Fruit fly (Drosophila melanogaster) whole organism, wandering third instar larva: ENCODE data around the gene CG14302.
A peak's percentile ranks its signal among the peaks of the same experiment; 100 is the strongest.

Experiments
- Abd-B ChIP-seq: fragments of >200 bp; optimal IDR thresholded peaks from 2 replicates; lab custom pipeline; 2017; ENCODE audit warnings: missing biosample characterization, missing genetic modification characterization
- CG32264 ChIP-seq: fragments of 200-800 bp; sonication (Bioruptor generic); optimal IDR thresholded peaks from 2 replicates; lab custom pipeline; 2016; ENCODE audit warnings: missing biosample characterization, missing genetic modification characterization
- CG9705 ChIP-seq: fragments of 200-800 bp; sonication (Bioruptor generic); optimal IDR thresholded peaks from 2 replicates; lab custom pipeline; 2018; ENCODE audit warnings: missing biosample characterization, mild to moderate bottlenecking, missing genetic modification characterization
- CrebA ChIP-seq: fragments of 200-800 bp; sonication (Bioruptor generic); optimal IDR thresholded peaks from 2 replicates; lab custom pipeline; 2016; ENCODE audit warnings: missing biosample characterization, mild to moderate bottlenecking, missing genetic modification characterization, borderline replicate concordance
- Dif ChIP-seq: fragments of 200-275, 200-300 bp; sonication (Bioruptor generic); optimal IDR thresholded peaks from 2 replicates; lab custom pipeline; 2018; ENCODE audit warnings: missing biosample characterization, missing genetic modification characterization; ENCODE audit not compliant: partially characterized antibody
- GATAd ChIP-seq: sonication (Bioruptor generic); optimal IDR thresholded peaks from 2 replicates; lab custom pipeline; 2016; ENCODE audit warnings: missing biosample characterization, missing genetic modification characterization
- HLH106 ChIP-seq: fragments of 200-800 bp; optimal IDR thresholded peaks from 3 replicates; lab custom pipeline; 2019; ENCODE audit warnings: missing biosample characterization, mild to moderate bottlenecking, missing genetic modification characterization, moderate library complexity
- Hnf4 ChIP-seq: fragments of 200-800 bp; sonication (Bioruptor generic); optimal IDR thresholded peaks from 2 replicates; lab custom pipeline; 2016; ENCODE audit warnings: missing biosample characterization, mild to moderate bottlenecking, missing genetic modification characterization
- Hr83 ChIP-seq: fragments of 200-300 bp; sonication (Bioruptor generic); optimal IDR thresholded peaks from 2 replicates; lab custom pipeline; 2016; ENCODE audit warnings: missing biosample characterization, mild to moderate bottlenecking, missing genetic modification characterization, moderate library complexity; ENCODE audit not compliant: poor library complexity, severe bottlenecking
- Jra ChIP-seq: sonication (Bioruptor generic); optimal IDR thresholded peaks from 2 replicates; lab custom pipeline; 2016; ENCODE audit warnings: missing biosample characterization, missing genetic modification characterization
- Myc ChIP-seq: fragments of >200 bp; optimal IDR thresholded peaks from 2 replicates; lab custom pipeline; 2017
- N ChIP-seq: fragments of >200 bp; optimal IDR thresholded peaks from 2 replicates; lab custom pipeline; 2018; ENCODE audit warnings: missing biosample characterization, missing external identifiers, missing genetic modification characterization
- OdsH ChIP-seq: fragments of 200-800 bp; sonication (Bioruptor generic); optimal IDR thresholded peaks from 2 replicates; lab custom pipeline; 2016; ENCODE audit warnings: missing biosample characterization, mild to moderate bottlenecking, missing genetic modification characterization
- Rel ChIP-seq, 2 experiments: fragments of 200-800 bp; sonication (Bioruptor generic) in 1 of 2; optimal IDR thresholded peaks; 2 replicates in 1 of 2; 3 replicates in 1 of 2; lab custom pipeline; 2016 to 2019; ENCODE audit warnings: mild to moderate bottlenecking in 2 of 2, missing biosample characterization in 2 of 2, missing genetic modification characterization in 2 of 2, moderate library complexity in 1 of 2
- Sp1 ChIP-seq: fragments of 200-800 bp; sonication (Bioruptor generic); optimal IDR thresholded peaks from 3 replicates; lab custom pipeline; 2019; ENCODE audit warnings: missing biosample characterization, mild to moderate bottlenecking, missing genetic modification characterization, moderate library complexity
- Vsx2 ChIP-seq: fragments of 200-300, 225-300 bp; sonication (Bioruptor generic); optimal IDR thresholded peaks from 2 replicates; lab custom pipeline; 2018; ENCODE audit warnings: missing biosample characterization, missing genetic modification characterization; ENCODE audit not compliant: partially characterized antibody
- br ChIP-seq: fragments of 200-800 bp; sonication (Bioruptor generic); optimal IDR thresholded peaks from 2 replicates; lab custom pipeline; 2016; ENCODE audit warnings: missing biosample characterization, missing genetic modification characterization
- brk ChIP-seq: fragments of 200-800 bp; sonication (Bioruptor generic); optimal IDR thresholded peaks from 2 replicates; lab custom pipeline; 2016; ENCODE audit warnings: missing biosample characterization, mild to moderate bottlenecking, missing genetic modification characterization
- dl ChIP-seq, 2 experiments: fragments of 175-275, 200-275 bp in 1 of 2; fragments of 200-275 bp in 1 of 2; sonication (Bioruptor generic); optimal IDR thresholded peaks; lab custom pipeline; 2018; ENCODE audit warnings: mild to moderate bottlenecking in 2 of 2, missing biosample characterization in 2 of 2, missing genetic modification characterization in 2 of 2, moderate library complexity in 2 of 2; ENCODE audit not compliant: partially characterized antibody in 2 of 2, insufficient read depth in 1 of 2
- dmrt93B ChIP-seq: fragments of 200-800 bp; sonication (Bioruptor generic); optimal IDR thresholded peaks from 2 replicates; lab custom pipeline; 2018; ENCODE audit warnings: missing biosample characterization, mild to moderate bottlenecking, missing genetic modification characterization
- dsf ChIP-seq: sonication (Bioruptor generic); optimal IDR thresholded peaks from 2 replicates; lab custom pipeline; 2016; ENCODE audit warnings: missing biosample characterization, missing genetic modification characterization, borderline replicate concordance
- ey ChIP-seq: fragments of 200-800 bp; sonication (Bioruptor generic); optimal IDR thresholded peaks from 2 replicates; lab custom pipeline; 2016; ENCODE audit warnings: missing biosample characterization, missing genetic modification characterization
- foxo ChIP-seq, 2 experiments: fragments of 200-800 bp; sonication (Bioruptor generic); optimal IDR thresholded peaks; 2 replicates in 1 of 2; 3 replicates in 1 of 2; lab custom pipeline; 2016 to 2017; ENCODE audit warnings: missing biosample characterization in 2 of 2, missing genetic modification characterization in 2 of 2
- fru ChIP-seq: fragments of 200-800 bp; sonication (Bioruptor generic); optimal IDR thresholded peaks from 3 replicates; lab custom pipeline; 2016; ENCODE audit warnings: missing biosample characterization, mild to moderate bottlenecking, missing genetic modification characterization
- h ChIP-seq: fragments of 200-800 bp; sonication (Bioruptor generic); optimal IDR thresholded peaks from 3 replicates; lab custom pipeline; 2016; ENCODE audit warnings: missing biosample characterization, mild to moderate bottlenecking, missing genetic modification characterization
- jim ChIP-seq: fragments of 175-275, 200-325 bp; sonication (Bioruptor generic); optimal IDR thresholded peaks from 2 replicates; lab custom pipeline; 2016; ENCODE audit warnings: missing biosample characterization, mild to moderate bottlenecking, missing genetic modification characterization
- lola ChIP-seq: fragments of >200 bp; optimal IDR thresholded peaks from 2 replicates; lab custom pipeline; 2017; ENCODE audit warnings: missing biosample characterization, missing genetic modification characterization
- pan ChIP-seq: fragments of >200 bp; optimal IDR thresholded peaks from 2 replicates; lab custom pipeline; 2017
- psq ChIP-seq: fragments of 200-800 bp; sonication (Bioruptor generic); optimal IDR thresholded peaks from 3 replicates; lab custom pipeline; 2017; ENCODE audit warnings: missing biosample characterization, mild to moderate bottlenecking, missing genetic modification characterization, moderate library complexity
- rgr ChIP-seq: fragments of 200-800 bp; sonication (Bioruptor generic); optimal IDR thresholded peaks from 3 replicates; lab custom pipeline; 2016; ENCODE audit warnings: missing biosample characterization, mild to moderate bottlenecking, missing genetic modification characterization
- sage ChIP-seq: fragments of 200-800 bp; sonication (Bioruptor generic); optimal IDR thresholded peaks from 2 replicates; lab custom pipeline; 2016; ENCODE audit warnings: missing biosample characterization, mild to moderate bottlenecking, missing genetic modification characterization
- sv ChIP-seq: fragments of 200-800 bp; sonication (Bioruptor generic); optimal IDR thresholded peaks from 3 replicates; lab custom pipeline; 2016; ENCODE audit warnings: missing biosample characterization, missing genetic modification characterization
- tai ChIP-seq: sonication (Bioruptor generic); optimal IDR thresholded peaks from 2 replicates; lab custom pipeline; 2016; ENCODE audit warnings: missing biosample characterization, missing genetic modification characterization
- woc ChIP-seq: sonication (Bioruptor generic); optimal IDR thresholded peaks from 2 replicates; lab custom pipeline; 2016; ENCODE audit warnings: missing biosample characterization, mild to moderate bottlenecking, missing genetic modification characterization

The CG14302 gene

DNA sequence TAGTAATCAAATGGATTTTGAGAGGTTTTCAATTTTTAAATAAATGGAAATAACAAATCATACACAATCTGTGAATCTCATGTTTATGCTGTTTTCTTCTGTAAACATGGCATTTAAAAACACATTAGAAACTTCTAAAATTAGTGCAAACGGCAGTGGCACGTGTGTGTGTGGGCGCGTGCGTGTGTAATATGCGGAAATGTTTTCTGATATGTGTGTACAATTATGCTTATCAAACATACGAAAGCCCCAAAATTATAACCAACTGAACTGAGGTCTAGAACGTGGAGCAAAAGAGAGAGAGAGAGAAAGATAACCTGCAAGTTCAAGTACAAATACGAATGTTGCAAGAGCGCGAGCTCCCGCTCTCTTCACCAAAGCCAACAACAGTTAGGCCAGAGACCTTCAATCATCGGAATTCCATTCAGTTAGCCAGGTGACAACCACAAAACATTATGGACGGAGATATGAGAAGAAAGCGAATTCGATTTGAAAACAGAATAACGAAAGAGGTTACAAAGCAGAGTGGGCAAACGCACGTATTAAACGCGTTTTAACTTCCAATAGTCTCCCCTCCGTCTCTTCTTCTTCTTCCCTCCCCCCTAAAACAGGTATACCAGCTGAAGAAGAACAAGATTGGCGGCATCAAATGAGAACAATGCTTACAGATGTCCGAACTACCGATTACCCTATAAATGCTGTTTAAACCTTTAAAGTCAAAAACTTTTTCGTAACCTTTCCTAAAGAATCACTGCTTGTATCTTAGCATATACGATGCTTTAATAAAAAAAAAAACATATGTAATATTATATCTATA is 8.8 kb downstream of the CG14302 start (continued):
- TF ChIP-seq dl (GFP tag; optimal IDR thresholded peaks at IDR 0.05; lab: Kevin White, UChicago; ENCODE audit: insufficient read depth in 1 of 2, partially characterized antibody in 2 of 2): no peak

DNA sequence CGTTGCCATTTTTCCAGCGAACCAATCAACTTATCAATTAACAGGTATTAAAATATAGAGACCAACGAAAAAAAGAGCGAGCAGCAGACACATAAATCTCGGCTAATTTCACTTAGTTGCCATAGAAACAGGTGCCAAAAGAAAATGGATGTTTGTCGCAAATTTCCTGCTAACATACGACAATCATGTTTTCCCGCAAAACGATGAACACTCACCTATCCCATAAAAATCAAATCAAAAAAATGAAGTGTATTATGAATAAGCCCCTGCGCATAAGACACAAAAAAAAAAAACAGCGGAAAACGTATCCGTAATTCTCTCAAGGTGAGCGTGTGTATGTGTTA is 9.3 kb downstream of the CG14302 start:
- no peak for TF ChIP-seq Myc (lab: Kevin White, UChicago)
- TF ChIP-seq Jra (GFP tag; lab: Kevin White, UChicago): no peak
- peak; percentile 52 for TF ChIP-seq sv (GFP tag; lab: Kevin White, UChicago)
- TF ChIP-seq br (GFP tag; lab: Kevin White, UChicago): no peak
- peak; percentile 11 for TF ChIP-seq ey
- TF ChIP-seq psq (GFP tag; lab: Kevin White, UChicago): peak; percentile 16
- peak; percentile 34 for TF ChIP-seq Hr83
- no peak for TF ChIP-seq CG32264

DNA sequence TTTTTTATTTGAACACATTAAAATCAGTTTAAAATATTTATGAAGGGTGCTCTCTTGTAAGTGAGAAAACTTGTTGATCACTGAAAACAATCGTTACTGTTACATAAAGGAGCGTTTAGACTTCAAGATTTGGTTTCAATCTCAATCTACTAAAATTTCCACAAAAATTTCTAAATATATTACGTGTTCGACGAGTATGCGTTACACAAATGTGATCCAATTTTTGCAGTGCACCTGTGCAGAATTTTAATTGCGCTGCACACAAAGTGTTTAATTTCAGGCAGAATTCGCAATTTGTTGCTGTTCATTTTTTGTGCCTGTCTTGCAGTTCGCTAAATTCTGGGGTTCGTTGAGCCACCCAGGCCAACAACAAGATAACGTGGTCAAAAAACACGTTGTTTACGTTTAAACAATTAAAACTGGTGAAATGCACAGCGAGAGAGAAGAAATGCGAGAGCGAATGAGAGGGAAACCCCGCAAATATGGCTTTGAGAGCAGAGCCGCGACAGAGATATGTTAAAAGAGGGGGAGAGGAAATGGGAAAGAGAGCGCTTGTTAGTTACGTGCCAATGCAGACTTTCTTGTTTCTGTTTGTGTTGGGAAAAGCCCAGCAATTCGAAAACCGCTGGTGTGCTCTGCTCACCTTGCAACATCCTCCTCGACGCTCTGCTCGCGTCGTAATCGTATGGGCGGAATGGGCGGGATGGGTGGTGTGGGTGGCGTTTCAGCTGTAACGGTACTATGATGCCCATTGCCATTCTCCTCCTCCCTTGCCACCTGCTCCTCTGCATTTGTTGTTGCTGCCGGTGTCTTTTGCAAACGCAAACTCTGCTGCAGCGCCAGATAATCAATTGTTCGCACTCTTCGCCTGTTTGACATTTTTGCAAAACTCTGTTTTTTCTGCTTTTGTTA is 10.1 kb downstream of the CG14302 start:
- TF ChIP-seq lola: no peak
- peak; percentile 55 for TF ChIP-seq dmrt93B (GFP tag; lab: Kevin White, UChicago)
- peak; percentile 16 for TF ChIP-seq CG9705 (GFP tag; lab: Kevin White, UChicago)
- no peak for TF ChIP-seq jim (GFP tag; lab: Kevin White, UChicago)
- TF ChIP-seq br (GFP tag; lab: Kevin White, UChicago): peak; percentile 81
- no peak for TF ChIP-seq GATAd (GFP tag; lab: Kevin White, UChicago)
- TF ChIP-seq CrebA (GFP tag; lab: Kevin White, UChicago): no peak
- peak; percentile 51 for TF ChIP-seq Sp1
- TF ChIP-seq HLH106: peak; percentile 70
- peak; percentile 62 for TF ChIP-seq sage (GFP tag; lab: Kevin White, UChicago)
- TF ChIP-seq dl (GFP tag; optimal IDR thresholded peaks at IDR 0.05; lab: Kevin White, UChicago; ENCODE audit: insufficient read depth in 1 of 2, partially characterized antibody in 2 of 2): peak; percentile 73
- peak; percentile 52 for TF ChIP-seq Vsx2 (GFP tag; lab: Kevin White, UChicago)
- peak; percentile 70 for TF ChIP-seq ey
- peak; percentile 62 for TF ChIP-seq OdsH (GFP tag; lab: Kevin White, UChicago)
- peak; percentile 82 for TF ChIP-seq rgr (GFP tag; lab: Kevin White, UChicago)
- peak; percentile 11 for TF ChIP-seq brk (GFP tag; lab: Kevin White, UChicago)
- TF ChIP-seq woc (GFP tag; lab: Kevin White, UChicago): peak; percentile 47
- no peak for TF ChIP-seq Rel (GFP tag; optimal IDR thresholded peaks at IDR 0.05; lab: Kevin White, UChicago)
- peak; percentile 99 for TF ChIP-seq Rel (tag; optimal IDR thresholded peaks at IDR 0.05; lab: Kevin White, UChicago)
- TF ChIP-seq dsf: peak; percentile 14
- no peak for TF ChIP-seq pan
- TF ChIP-seq Abd-B (GFP tag; lab: Kevin White, UChicago): no peak
- no peak for TF ChIP-seq sv (GFP tag; lab: Kevin White, UChicago)
- TF ChIP-seq foxo (GFP tag; optimal IDR thresholded peaks at IDR 0.05; lab: Kevin White, UChicago): peak; percentile 26 to 71
- TF ChIP-seq fru (GFP tag; lab: Kevin White, UChicago): peak; percentile 73
- peak; percentile 62 for TF ChIP-seq Hnf4 (GFP tag; lab: Kevin White, UChicago)
- peak; percentile 24 for TF ChIP-seq Jra (GFP tag; lab: Kevin White, UChicago)
- peak; percentile 80 for TF ChIP-seq Dif (GFP tag; lab: Kevin White, UChicago)
- TF ChIP-seq tai: no peak
- peak; percentile 12 for TF ChIP-seq N
- TF ChIP-seq Myc (lab: Kevin White, UChicago): no peak
- peak; percentile 67 for TF ChIP-seq h (GFP tag; lab: Kevin White, UChicago)
